Worm (Caenorhabditis elegans) whole organism, L4 larva: ENCODE measurements around the gene tab-1.

Experiments
- D1046.2 ChIP-seq: fragments of 200-800 bp; sonication (Bioruptor generic); IDR thresholded peaks from 2 replicates; pipeline ENCODE4 v1.3.6; 2022; ENCODE audit warnings: missing genetic modification characterization, missing compliant biosample characterization
- F10B5.3 ChIP-seq: sonication (generic microtip); optimal IDR thresholded peaks from 2 replicates; lab custom pipeline; 2016; ENCODE audit warnings: mild to moderate bottlenecking, missing genetic modification characterization, missing compliant biosample characterization
- F44E2.7 ChIP-seq: fragments of 200-800 bp; sonication (Bioruptor generic); IDR thresholded peaks from 2 replicates; pipeline ENCODE4 v2.1.2; 2022; ENCODE audit warnings: missing genetic modification characterization, missing compliant biosample characterization
- Y105C5A.15 ChIP-seq: fragments of 200-800 bp; sonication (Bioruptor generic); IDR thresholded peaks from 2 replicates; pipeline ENCODE4 v1.3.6; 2022; ENCODE audit warnings: missing genetic modification characterization, missing compliant biosample characterization
- aha-1 ChIP-seq: fragments of 150-350 bp; peaks from one replicate; lab custom pipeline; 2014; ENCODE audit warnings: missing biosample characterization, missing genetic modification characterization
- aly-2 ChIP-seq: sonication (generic microtip); optimal IDR thresholded peaks from 2 replicates; lab custom pipeline; 2018; ENCODE audit warnings: missing biosample characterization, missing genetic modification characterization
- ama-1 ChIP-seq: fragments of 150-350 bp; optimal IDR thresholded peaks from 2 replicates; lab custom pipeline; 2014; ENCODE audit warnings: inconsistent platforms, mixed read lengths
- arid-1 ChIP-seq: fragments of 200-800 bp; sonication (Bioruptor generic); conservative IDR thresholded peaks from 2 replicates; pipeline ENCODE4 v1.3.6; 2022; ENCODE audit warnings: missing genetic modification reagents, missing genetic modification characterization, missing compliant biosample characterization
- attf-4 ChIP-seq: sonication (generic microtip); optimal IDR thresholded peaks from 3 replicates; lab custom pipeline; 2017; ENCODE audit warnings: missing biosample characterization, missing genetic modification characterization
- ceh-20 ChIP-seq: fragments of 200-800 bp; sonication (Bioruptor generic); IDR thresholded peaks from 2 replicates; pipeline ENCODE4 v1.3.6; 2022; ENCODE audit warnings: missing genetic modification reagents, missing genetic modification characterization, missing compliant biosample characterization
- ceh-28 ChIP-seq: fragments of 150-350 bp; optimal IDR thresholded peaks from 2 replicates; lab custom pipeline; 2014; ENCODE audit warnings: missing biosample characterization, missing genetic modification reagents, missing genetic modification characterization
- ctbp-1 ChIP-seq: fragments of 200-800 bp; sonication (Bioruptor generic); IDR thresholded peaks from 2 replicates; pipeline ENCODE4 v1.3.6; 2022; ENCODE audit warnings: missing genetic modification reagents, missing genetic modification characterization, missing compliant biosample characterization
- daf-16 ChIP-seq, 3 experiments: sonication (generic microtip); optimal IDR thresholded peaks; 2 replicates each; lab custom pipeline; 2016 to 2017; ENCODE audit warnings: missing genetic modification characterization in 3 of 3, missing genetic modification reagents in 3 of 3, mild to moderate bottlenecking in 2 of 3, missing compliant biosample characterization in 2 of 3, missing biosample characterization in 1 of 3, moderate library complexity in 1 of 3
- daf-8 ChIP-seq: fragments of 200-800 bp; sonication (Bioruptor generic); IDR thresholded peaks from 2 replicates; pipeline ENCODE4 v1.3.6; 2022; ENCODE audit warnings: missing genetic modification characterization, missing compliant biosample characterization
- dmd-6 ChIP-seq: fragments of 200-800 bp; sonication (Bioruptor generic); IDR thresholded peaks from 2 replicates; pipeline ENCODE4 v1.3.6; 2022; ENCODE audit warnings: missing genetic modification reagents, missing genetic modification characterization, missing compliant biosample characterization
- dmd-9 ChIP-seq: fragments of 200-800 bp; sonication (Bioruptor generic); IDR thresholded peaks from 2 replicates; pipeline ENCODE4 v1.3.6; 2022; ENCODE audit warnings: missing genetic modification reagents, missing genetic modification characterization, missing compliant biosample characterization
- dpl-1 ChIP-seq: fragments of 150-350 bp; optimal IDR thresholded peaks from 2 replicates; lab custom pipeline; 2014; ENCODE audit warnings: missing biosample characterization, missing genetic modification reagents, missing genetic modification characterization
- dve-1 ChIP-seq: sonication (generic microtip); optimal IDR thresholded peaks from 2 replicates; lab custom pipeline; 2017; ENCODE audit warnings: antibody characterized with exemption, mild to moderate bottlenecking, missing genetic modification characterization, missing compliant biosample characterization; ENCODE audit not compliant: insufficient read depth
- fkh-10 ChIP-seq: fragments of 150-350 bp; optimal IDR thresholded peaks from 2 replicates; lab custom pipeline; 2014; ENCODE audit warnings: missing biosample characterization, missing genetic modification reagents, missing genetic modification characterization
- gei-8 ChIP-seq: fragments of 200-800 bp; sonication (Bioruptor generic); optimal IDR thresholded peaks from 2 replicates; lab custom pipeline; 2018; ENCODE audit warnings: mild to moderate bottlenecking, missing genetic modification characterization, missing compliant biosample characterization
- hif-1 ChIP-seq, 2 experiments: sonication (generic microtip); optimal IDR thresholded peaks; 2 replicates each; lab custom pipeline; 2016 to 2017; ENCODE audit warnings: missing compliant biosample characterization in 2 of 2, missing genetic modification characterization in 2 of 2, missing genetic modification reagents in 2 of 2, missing genotype in 2 of 2, mild to moderate bottlenecking in 1 of 2
- lim-7 ChIP-seq: fragments of 200-800 bp; sonication (Bioruptor generic); IDR thresholded peaks from 2 replicates; pipeline ENCODE4 v1.3.6; 2022; ENCODE audit warnings: missing genetic modification characterization, missing compliant biosample characterization
- lin-13 ChIP-seq: fragments of 150-350 bp; optimal IDR thresholded peaks from 2 replicates; lab custom pipeline; 2014; ENCODE audit warnings: missing biosample characterization, missing genetic modification reagents, missing genetic modification characterization
- lin-15B ChIP-seq: fragments of 150-350 bp; sonication (generic microtip); optimal IDR thresholded peaks from 3 replicates; lab custom pipeline; 2014; ENCODE audit warnings: missing biosample characterization, missing genetic modification characterization
- lin-38 ChIP-seq: fragments of 200-800 bp; sonication (Bioruptor generic); IDR thresholded peaks from 2 replicates; pipeline ENCODE4 v1.3.6; 2022; ENCODE audit warnings: missing genetic modification reagents, missing genetic modification characterization, missing compliant biosample characterization
- lin-39 ChIP-seq: fragments of 150-350 bp; optimal IDR thresholded peaks from 2 replicates; lab custom pipeline; 2014; ENCODE audit warnings: missing biosample characterization, missing genetic modification reagents, missing genetic modification characterization
- lsy-2 ChIP-seq, 2 experiments: fragments of 150-350 bp in 1 of 2; sonication (generic microtip) in 1 of 2; optimal IDR thresholded peaks; 2 replicates each; lab custom pipeline; 2014 to 2017; ENCODE audit warnings: missing biosample characterization in 2 of 2, missing genetic modification characterization in 2 of 2
- madf-9 ChIP-seq: fragments of 200-800 bp; sonication (Bioruptor generic); conservative IDR thresholded peaks from 2 replicates; pipeline ENCODE4 v1.3.6; 2022; ENCODE audit warnings: missing genetic modification reagents, missing genetic modification characterization, missing compliant biosample characterization
- mdl-1 ChIP-seq, 2 experiments: fragments of 150-350 bp in 1 of 2; sonication (generic microtip) in 1 of 2; optimal IDR thresholded peaks; 2 replicates each; lab custom pipeline; 2014 to 2017; ENCODE audit warnings: missing biosample characterization in 2 of 2, missing genetic modification characterization in 2 of 2
- mep-1 ChIP-seq: fragments of 150-350 bp; sonication (generic microtip); optimal IDR thresholded peaks from 3 replicates; lab custom pipeline; 2014; ENCODE audit warnings: missing biosample characterization, missing genetic modification characterization
- mxl-3 ChIP-seq: fragments of 200-800 bp; sonication (Bioruptor generic); optimal IDR thresholded peaks from 2 replicates; lab custom pipeline; 2018; ENCODE audit warnings: mild to moderate bottlenecking, missing genetic modification characterization, missing compliant biosample characterization
- nhr-10 ChIP-seq: fragments of 150-350 bp; optimal IDR thresholded peaks from 2 replicates; lab custom pipeline; 2014; ENCODE audit warnings: missing biosample characterization, missing genetic modification characterization
- nhr-102 ChIP-seq: sonication (generic microtip); optimal IDR thresholded peaks from 2 replicates; lab custom pipeline; 2016; ENCODE audit warnings: mild to moderate bottlenecking, missing genetic modification characterization, moderate library complexity, missing compliant biosample characterization
- nhr-11 ChIP-seq: fragments of 150-350 bp; optimal IDR thresholded peaks from 2 replicates; lab custom pipeline; 2014; ENCODE audit warnings: missing biosample characterization, missing genetic modification characterization
- nhr-25 ChIP-seq: sonication (generic microtip); optimal IDR thresholded peaks from 2 replicates; lab custom pipeline; 2017; ENCODE audit warnings: missing genetic modification characterization, mild to moderate bottlenecking, missing compliant biosample characterization, antibody characterized with exemption, moderate library complexity, borderline replicate concordance; ENCODE audit not compliant: insufficient read depth
- nhr-28 ChIP-seq: fragments of 150-350 bp; optimal IDR thresholded peaks from 2 replicates; lab custom pipeline; 2014; ENCODE audit warnings: missing biosample characterization, missing genetic modification characterization
- nhr-48 ChIP-seq: sonication (generic microtip); optimal IDR thresholded peaks from 2 replicates; lab custom pipeline; 2016; ENCODE audit warnings: mild to moderate bottlenecking, missing genetic modification characterization, missing compliant biosample characterization
- nhr-6 ChIP-seq: fragments of 150-350 bp; optimal IDR thresholded peaks from 2 replicates; lab custom pipeline; 2014; ENCODE audit warnings: missing biosample characterization, missing genetic modification characterization
- skn-1 ChIP-seq: fragments of 150-350 bp; optimal IDR thresholded peaks from 2 replicates; lab custom pipeline; 2014; ENCODE audit warnings: missing biosample characterization, missing genetic modification characterization
- snpc-1.2 ChIP-seq: fragments of 200-800 bp; sonication (Bioruptor generic); IDR thresholded peaks from 2 replicates; pipeline ENCODE4 v1.3.6; 2022; ENCODE audit warnings: missing genetic modification reagents, missing genetic modification characterization, missing compliant biosample characterization
- snpc-4 ChIP-seq: fragments of 150-350 bp; optimal IDR thresholded peaks from 2 replicates; lab custom pipeline; 2014; ENCODE audit warnings: missing biosample characterization, missing genetic modification characterization
- spr-1 ChIP-seq: sonication (generic microtip); optimal IDR thresholded peaks from 2 replicates; lab custom pipeline; 2016; ENCODE audit warnings: mild to moderate bottlenecking, missing genetic modification characterization, missing compliant biosample characterization
- spr-3 ChIP-seq: fragments of 200-800 bp; sonication (Bioruptor generic); optimal IDR thresholded peaks from 2 replicates; lab custom pipeline; 2018; ENCODE audit warnings: mild to moderate bottlenecking, missing genetic modification characterization, missing compliant biosample characterization
- unc-130 ChIP-seq: sonication (generic microtip); optimal IDR thresholded peaks from 2 replicates; lab custom pipeline; 2016; ENCODE audit warnings: missing genetic modification reagents, missing genetic modification characterization, missing compliant biosample characterization
- unc-39 ChIP-seq: sonication (generic microtip); optimal IDR thresholded peaks from 2 replicates; lab custom pipeline; 2017; ENCODE audit warnings: missing biosample characterization, missing genetic modification characterization
- unc-62 ChIP-seq, 3 experiments: fragments of 150-350 bp in 1 of 3; sonication (generic microtip); optimal IDR thresholded peaks in 2 of 3; peaks in 1 of 3; 1 replicate in 1 of 3; 2 replicates in 2 of 3; lab custom pipeline; 2014 to 2017; ENCODE audit warnings: missing biosample characterization in 3 of 3, missing genetic modification characterization in 3 of 3, missing genetic modification reagents in 3 of 3, missing genotype in 1 of 3
- vab-7 ChIP-seq: fragments of 200-800 bp; sonication (Bioruptor generic); IDR thresholded peaks from 2 replicates; pipeline ENCODE4 v1.3.6; 2022; ENCODE audit warnings: missing genetic modification reagents, missing genetic modification characterization, missing compliant biosample characterization
- zfp-3 ChIP-seq: fragments of 200-800 bp; sonication (Bioruptor generic); conservative IDR thresholded peaks from 2 replicates; pipeline ENCODE4 v1.3.6; 2022; ENCODE audit warnings: missing genetic modification reagents, missing genetic modification characterization, missing compliant biosample characterization
- zip-2 ChIP-seq: fragments of 150-350 bp; optimal IDR thresholded peaks from 2 replicates; lab custom pipeline; 2014; ENCODE audit warnings: missing biosample characterization, missing genetic modification characterization

The tab-1 gene

DNA sequence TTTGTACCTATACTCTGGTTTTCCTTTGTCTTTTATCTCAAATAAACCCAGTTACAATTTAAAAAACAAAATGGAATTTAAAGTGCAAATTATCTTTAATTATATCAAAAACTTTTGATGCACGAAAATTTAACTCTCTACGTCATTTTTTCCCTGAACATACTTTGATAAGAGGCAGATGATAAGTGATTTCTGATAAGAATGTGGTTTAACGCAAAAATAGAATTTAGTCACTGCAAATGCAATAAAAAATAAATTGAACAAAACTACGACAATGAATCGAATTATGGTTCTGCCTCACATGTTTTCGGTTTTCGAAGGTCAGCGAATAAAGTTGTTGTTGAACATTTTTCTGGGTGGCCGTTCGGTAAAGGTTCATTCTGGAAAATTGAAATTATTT is 18.7 kb downstream of the tab-1 start (continued):
- TF ChIP-seq lin-38 (no peak), lsy-2 (tag; optimal IDR thresholded peaks at IDR 0.05; lab: Kevin White, UChicago) (peak in 1 of 2 experiments; percentile 40), aly-2 (tag; lab: Kevin White, UChicago) (no peak), ama-1 (lab: Kevin White, UChicago) (no peak)
- TF ChIP-seq, all 104 proteins: peak for 13

DNA sequence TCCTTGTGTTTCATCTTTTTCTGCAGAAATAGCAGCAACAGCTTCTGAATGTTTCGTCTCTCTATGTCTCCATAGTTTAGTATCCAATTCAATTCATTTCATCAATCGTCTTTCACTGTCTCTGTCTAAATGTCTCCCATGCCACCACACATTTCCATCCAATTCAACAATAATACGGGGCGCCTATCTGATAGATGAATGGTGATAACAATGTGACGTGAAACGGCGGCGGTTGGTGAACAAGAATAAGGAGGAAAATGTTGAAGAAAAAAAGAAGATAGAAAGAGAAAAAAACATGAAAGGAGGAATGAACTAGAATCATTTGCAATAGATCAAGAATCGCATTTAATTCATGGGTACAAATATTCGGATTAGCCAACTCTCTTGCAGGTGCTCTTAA is 19.2 kb downstream of the tab-1 start:
- TF ChIP-seq spr-3 (GFP tag; lab: Kevin White, UChicago) (no peak), nhr-28 (tag; lab: Kevin White, UChicago) (peak; percentile 92), nhr-10 (no peak), snpc-4 (tag; lab: Kevin White, UChicago) (no peak), nhr-6 (no peak), Y105C5A.15 (GFP tag; lab: Robert Waterston, UW) (no peak), lin-13 (no peak), arid-1 (GFP tag; lab: Robert Waterston, UW) (no peak), ama-1 (lab: Kevin White, UChicago) (no peak), nhr-48 (tag; lab: Kevin White, UChicago) (peak; percentile 78), lsy-2 (tag; optimal IDR thresholded peaks at IDR 0.05; lab: Kevin White, UChicago) (peak; percentile 58 to 64), nhr-11 (peak; percentile 64), snpc-1.2 (GFP tag; lab: Robert Waterston, UW) (no peak), aha-1 (tag; lab: Kevin White, UChicago) (peak; percentile 97), madf-9 (GFP tag; lab: Robert Waterston, UW) (no peak), dpl-1 (GFP tag; lab: Kevin White, UChicago) (no peak), ceh-20 (GFP tag; lab: Robert Waterston, UW) (peak; percentile 60; the same call in 1 of the 2 replicates), F44E2.7 (GFP tag; lab: Robert Waterston, UW) (no peak), nhr-25 (tag; lab: Kevin White, UChicago) (no peak), daf-8 (GFP tag; lab: Robert Waterston, UW) (no peak), dmd-9 (no peak), mep-1 (tag; lab: Kevin White, UChicago) (peak; percentile 61), dve-1 (tag; lab: Kevin White, UChicago) (peak; percentile 71), zip-2 (tag; lab: Kevin White, UChicago) (no peak), lin-15B (tag; lab: Kevin White, UChicago) (no peak), ceh-28 (tag; lab: Kevin White, UChicago) (no peak), fkh-10 (GFP tag; lab: Kevin White, UChicago) (no peak), F10B5.3 (tag; lab: Kevin White, UChicago) (no peak), unc-62 (GFP tag; optimal IDR thresholded peaks at IDR 0.05 in 1 of 2; lab: Kevin White, UChicago) (peak in 1 of 2 experiments; percentile 99), unc-62 (tag; optimal IDR thresholded peaks at IDR 0.05; lab: Kevin White, UChicago) (no peak), vab-7 (GFP tag; lab: Robert Waterston, UW) (no peak), hif-1 (tag; optimal IDR thresholded peaks at IDR 0.05; lab: Kevin White, UChicago) (peak in 1 of 2 experiments; percentile 12), lim-7 (no peak), mxl-3 (GFP tag; lab: Kevin White, UChicago) (peak; percentile 87), skn-1 (tag; lab: Kevin White, UChicago) (no peak), mdl-1 (tag; optimal IDR thresholded peaks at IDR 0.05; lab: Kevin White, UChicago) (peak; percentile 1 to 87), gei-8 (GFP tag; lab: Kevin White, UChicago) (peak; percentile 13), nhr-102 (tag; lab: Kevin White, UChicago) (no peak), attf-4 (tag; lab: Kevin White, UChicago) (no peak), ctbp-1 (GFP tag; lab: Robert Waterston, UW) (no peak), unc-39 (tag; lab: Kevin White, UChicago) (no peak), unc-130 (GFP tag; lab: Kevin White, UChicago) (no peak), spr-1 (tag; lab: Kevin White, UChicago) (no peak), dmd-6 (GFP tag; lab: Robert Waterston, UW) (peak; percentile 80), D1046.2 (no peak), lin-39 (tag; lab: Kevin White, UChicago) (no peak), zfp-3 (GFP tag; lab: Robert Waterston, UW) (no peak), daf-16 (GFP tag; optimal IDR thresholded peaks at IDR 0.05; lab: Kevin White, UChicago) (peak in 1 of 2 experiments; percentile 44), daf-16 (tag; optimal IDR thresholded peaks at IDR 0.05; lab: Kevin White, UChicago) (peak; percentile 30)
